Worm (Caenorhabditis elegans) whole organism, mixed stage, embryonic: ENCODE data around the gene Y38E10A.28.

Experiments
- M03D4.4 ChIP-seq: sonication (generic microtip); optimal IDR thresholded peaks from 2 replicates; lab custom pipeline; 2017; ENCODE audit warnings: mild to moderate bottlenecking, missing genetic modification characterization, missing compliant biosample characterization
- bed-3 ChIP-seq: fragments of 200-800 bp; sonication (Bioruptor generic); optimal IDR thresholded peaks from 3 replicates; lab custom pipeline; 2018; ENCODE audit warnings: mild to moderate bottlenecking, missing genetic modification characterization, moderate library complexity, missing compliant biosample characterization
- blmp-1 ChIP-seq: fragments of 150-350 bp; optimal IDR thresholded peaks from 2 replicates; lab custom pipeline; 2014; ENCODE audit warnings: missing biosample characterization, missing genetic modification characterization
- ceh-39 ChIP-seq: fragments of 150-350 bp; optimal IDR thresholded peaks from 2 replicates; lab custom pipeline; 2014; ENCODE audit warnings: missing biosample characterization, missing genetic modification characterization
- ceh-43 ChIP-seq: fragments of 200-800 bp; sonication (Bioruptor generic); optimal IDR thresholded peaks from 2 replicates; lab custom pipeline; 2018; ENCODE audit warnings: mild to moderate bottlenecking, missing genetic modification characterization, moderate library complexity, missing compliant biosample characterization
- ceh-83 ChIP-seq: fragments of 200-800 bp; sonication (Bioruptor generic); optimal IDR thresholded peaks from 2 replicates; lab custom pipeline; 2018; ENCODE audit warnings: mild to moderate bottlenecking, missing genetic modification characterization, missing compliant biosample characterization
- ces-1 ChIP-seq: fragments of 150-350 bp; optimal IDR thresholded peaks from 2 replicates; lab custom pipeline; 2014; ENCODE audit warnings: missing biosample characterization, missing genetic modification reagents, missing genetic modification characterization
- cnd-1 ChIP-seq: fragments of 200-800 bp; sonication (Bioruptor generic); optimal IDR thresholded peaks from 2 replicates; lab custom pipeline; 2018; ENCODE audit warnings: mild to moderate bottlenecking, missing genetic modification characterization, missing compliant biosample characterization
- drap-1 ChIP-seq: fragments of 200-800 bp; sonication (Bioruptor generic); optimal IDR thresholded peaks from 3 replicates; lab custom pipeline; 2018; ENCODE audit warnings: mild to moderate bottlenecking, missing genetic modification characterization, missing compliant biosample characterization
- elt-1 ChIP-seq: sonication (generic microtip); optimal IDR thresholded peaks from 2 replicates; lab custom pipeline; 2017; ENCODE audit warnings: missing genetic modification characterization, mild to moderate bottlenecking, missing compliant biosample characterization, antibody characterized with exemption, moderate library complexity, borderline replicate concordance; ENCODE audit not compliant: insufficient read depth
- elt-3 ChIP-seq: fragments of 150-350 bp; optimal IDR thresholded peaks from 2 replicates; lab custom pipeline; 2014; ENCODE audit warnings: missing biosample characterization, missing genetic modification characterization
- flh-1 ChIP-seq: fragments of 200-800 bp; sonication (Bioruptor generic); optimal IDR thresholded peaks from 2 replicates; lab custom pipeline; 2018; ENCODE audit warnings: mild to moderate bottlenecking, missing genetic modification characterization, moderate library complexity, missing compliant biosample characterization
- ham-2 ChIP-seq: fragments of 200-800 bp; sonication (Bioruptor generic); optimal IDR thresholded peaks from 2 replicates; lab custom pipeline; 2018; ENCODE audit warnings: mild to moderate bottlenecking, missing genetic modification characterization, missing compliant biosample characterization
- hlh-1 ChIP-seq: fragments of 150-350 bp; optimal IDR thresholded peaks from 2 replicates; lab custom pipeline; 2014; ENCODE audit warnings: missing biosample characterization, missing genetic modification reagents, missing genetic modification characterization
- lin-13 ChIP-seq: fragments of 150-350 bp; optimal IDR thresholded peaks from 2 replicates; lab custom pipeline; 2014; ENCODE audit warnings: missing biosample characterization, missing genetic modification characterization
- lin-32 ChIP-seq: fragments of 200-800 bp; sonication (Bioruptor generic); optimal IDR thresholded peaks from 2 replicates; lab custom pipeline; 2018; ENCODE audit warnings: mild to moderate bottlenecking, missing genetic modification characterization, missing compliant biosample characterization
- lsy-2 ChIP-seq: fragments of 150-350 bp; optimal IDR thresholded peaks from 2 replicates; lab custom pipeline; 2014; ENCODE audit warnings: missing biosample characterization, missing genetic modification characterization
- mls-2 ChIP-seq: sonication (generic microtip); optimal IDR thresholded peaks from 2 replicates; lab custom pipeline; 2016; ENCODE audit warnings: mild to moderate bottlenecking, missing genetic modification characterization, moderate library complexity, missing compliant biosample characterization
- nhr-2 ChIP-seq: fragments of 150-350 bp; optimal IDR thresholded peaks from 2 replicates; lab custom pipeline; 2014; ENCODE audit warnings: missing biosample characterization, missing genetic modification characterization
- nhr-237 ChIP-seq: fragments of 150-350 bp; optimal IDR thresholded peaks from 2 replicates; lab custom pipeline; 2014; ENCODE audit warnings: missing biosample characterization, missing genetic modification characterization
- nhr-28 ChIP-seq: fragments of 150-350 bp; optimal IDR thresholded peaks from 2 replicates; lab custom pipeline; 2014; ENCODE audit warnings: missing biosample characterization, missing genetic modification characterization
- nhr-76 ChIP-seq: sonication (generic microtip); optimal IDR thresholded peaks from 2 replicates; lab custom pipeline; 2017; ENCODE audit warnings: missing biosample characterization, missing genetic modification characterization
- sem-2 ChIP-seq: fragments of 200-800 bp; sonication (Bioruptor generic); optimal IDR thresholded peaks from 2 replicates; lab custom pipeline; 2018; ENCODE audit warnings: mild to moderate bottlenecking, missing genetic modification characterization, missing compliant biosample characterization
- snpc-4 ChIP-seq: fragments of 150-350 bp; optimal IDR thresholded peaks from 2 replicates; lab custom pipeline; 2014; ENCODE audit warnings: missing biosample characterization, missing genetic modification characterization
- tbx-8 ChIP-seq: fragments of 200-800 bp; sonication (Bioruptor generic); optimal IDR thresholded peaks from 2 replicates; lab custom pipeline; 2018; ENCODE audit warnings: mild to moderate bottlenecking, missing genetic modification characterization, moderate library complexity, missing compliant biosample characterization
- unc-120 ChIP-seq: sonication (generic microtip); optimal IDR thresholded peaks from 2 replicates; lab custom pipeline; 2017; ENCODE audit warnings: missing genetic modification characterization, missing compliant biosample characterization; ENCODE audit not compliant: poor library complexity, severe bottlenecking
- unc-39 ChIP-seq: fragments of 150-350 bp; optimal IDR thresholded peaks from 2 replicates; lab custom pipeline; 2014; ENCODE audit warnings: missing biosample characterization, missing genetic modification characterization
- ztf-11 ChIP-seq: fragments of 150-350 bp; optimal IDR thresholded peaks from 2 replicates; lab custom pipeline; 2014; ENCODE audit warnings: missing biosample characterization, missing genetic modification characterization

The Y38E10A.28 gene

DNA sequence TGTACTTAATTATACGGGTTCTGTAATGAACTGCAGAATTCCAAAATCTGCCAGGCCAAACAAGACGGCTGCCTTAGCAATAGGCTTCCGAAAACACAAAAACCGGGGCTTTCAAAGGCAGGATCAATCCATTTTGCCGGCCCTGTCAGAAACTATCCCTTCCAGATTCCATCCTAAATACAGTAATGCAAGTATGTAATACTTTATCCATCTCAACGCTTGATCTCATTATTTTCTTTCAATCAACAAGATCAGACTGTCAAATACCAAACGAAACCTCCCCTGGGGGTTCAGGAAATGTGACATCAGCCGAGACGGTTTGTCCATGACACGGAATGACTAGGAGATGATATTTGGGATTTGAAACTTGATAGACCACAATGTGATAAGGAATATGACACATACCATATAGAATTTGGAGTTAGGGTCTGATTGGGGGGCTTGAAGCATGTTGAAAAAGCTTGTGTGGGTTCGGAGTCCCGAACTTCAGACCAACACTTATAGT is 3.3 kb upstream of the Y38E10A.28 start:
- no peak for TF ChIP-seq unc-120 (tag; lab: Kevin White, UChicago)
- TF ChIP-seq ceh-43 (GFP tag; lab: Kevin White, UChicago), result no peak

DNA sequence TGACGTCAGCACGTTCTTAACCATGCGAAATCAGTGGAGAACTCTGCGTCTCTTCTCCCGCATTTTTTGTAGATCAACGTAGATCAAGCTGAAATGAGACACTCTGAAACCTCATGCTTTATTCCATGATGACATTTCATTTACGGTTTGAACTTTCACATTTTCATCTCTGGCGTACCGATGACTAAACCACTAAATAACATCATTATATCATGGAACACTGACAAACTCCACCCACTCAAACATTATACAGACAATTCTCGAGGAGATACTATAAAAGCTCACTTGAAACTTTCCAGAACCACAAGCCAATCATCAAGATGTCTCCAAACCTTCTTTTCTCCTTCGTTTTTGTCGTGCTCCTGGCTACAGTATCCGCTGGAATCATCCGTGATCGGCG is 2.6 kb upstream of the Y38E10A.28 start, which contains the start of gene nspe-7:
Gene nspe-7, plus strand, starts transcription at position 301 of the 400 bp plus-strand sequence.
- TF ChIP-seq ztf-11 (tag; lab: Kevin White, UChicago), result no peak
- TF ChIP-seq lin-32 (GFP tag; lab: Kevin White, UChicago), result no peak
- TF ChIP-seq nhr-237 (tag; lab: Kevin White, UChicago), result no peak
- no peak for TF ChIP-seq elt-3
- TF ChIP-seq blmp-1 (tag; lab: Kevin White, UChicago), result no peak
- TF ChIP-seq lsy-2, result no peak
- TF ChIP-seq sem-2, result no peak
- TF ChIP-seq mls-2 (tag; lab: Kevin White, UChicago), result no peak

DNA sequence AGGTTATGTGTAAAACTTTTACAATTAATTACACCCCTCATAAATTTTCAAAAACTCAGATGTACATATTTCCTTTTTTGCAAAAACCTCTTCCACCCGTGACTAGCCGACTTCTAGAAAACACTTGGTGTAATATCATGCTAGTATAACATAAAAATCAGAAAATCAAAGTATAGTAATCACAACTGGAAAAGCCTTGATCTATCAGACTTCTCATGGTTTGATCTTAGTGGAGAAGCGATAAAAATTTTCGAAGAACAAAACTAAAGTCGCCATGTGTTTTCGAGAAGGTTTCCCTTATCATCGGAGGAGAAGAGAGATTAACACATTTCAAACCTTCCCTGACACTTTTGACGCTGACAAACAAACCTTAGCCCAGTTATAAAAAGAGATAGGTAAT is 921 bp upstream of the Y38E10A.28 start, which contains the start of gene nspe-5:
Gene nspe-5, plus strand, starts transcription at position 301 of the 400 bp plus-strand sequence.
- TF ChIP-seq flh-1 (GFP tag; lab: Kevin White, UChicago), result no peak
- no peak for TF ChIP-seq nhr-28

DNA sequence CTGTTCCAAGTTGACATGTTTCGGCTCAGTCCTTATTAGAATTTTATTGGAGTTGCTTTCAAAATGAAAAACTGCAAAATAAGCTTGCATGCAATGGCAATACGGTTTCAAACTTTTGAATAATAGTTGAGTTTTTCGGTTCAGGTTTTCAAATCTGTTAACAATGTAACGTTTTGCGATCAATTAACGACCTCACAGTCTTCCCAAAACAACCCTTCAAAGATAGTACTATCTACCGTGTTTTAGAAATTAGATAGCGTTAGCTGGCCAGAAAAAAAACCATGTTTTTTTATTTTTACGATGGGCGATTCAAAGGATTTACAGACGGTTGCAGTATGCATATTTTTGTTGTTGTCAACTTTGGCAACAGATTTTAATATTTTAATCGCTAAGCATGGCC is 1.4 kb downstream of the Y38E10A.28 start, which contains the start of gene Y38E10A.34:
Gene Y38E10A.34, plus strand, starts transcription at position 301 of the 400 bp plus-strand sequence.
- TF ChIP-seq nhr-76 (tag; lab: Kevin White, UChicago) (no peak), snpc-4 (tag; lab: Kevin White, UChicago) (no peak), mls-2 (tag; lab: Kevin White, UChicago) (no peak), unc-39 (tag; lab: Kevin White, UChicago) (no peak), bed-3 (GFP tag; lab: Kevin White, UChicago) (no peak), ceh-83 (GFP tag; lab: Kevin White, UChicago) (no peak), ztf-11 (tag; lab: Kevin White, UChicago) (no peak), tbx-8 (no peak), ces-1 (GFP tag; lab: Kevin White, UChicago) (no peak), elt-1 (no peak), lsy-2 (no peak), cnd-1 (tag; lab: Kevin White, UChicago) (no peak), nhr-28 (no peak), nhr-237 (tag; lab: Kevin White, UChicago) (no peak)

ce11 chrII:12634749-12635318 is 5.3 kb downstream of the Y38E10A.28 start, which contains the start of gene Y38E10A.17:
Y38E10A.17 (minus strand) TSS chrII:12634799.
- TF ChIP-seq elt-1 (no peak), drap-1 (GFP tag; lab: Kevin White, UChicago) (no peak), ham-2 (GFP tag; lab: Kevin White, UChicago) (no peak), snpc-4 (tag; lab: Kevin White, UChicago) (no peak), bed-3 (GFP tag; lab: Kevin White, UChicago) (no peak), tbx-8 (no peak), lin-13 (tag; lab: Kevin White, UChicago) (no peak), lin-32 (GFP tag; lab: Kevin White, UChicago) (no peak), cnd-1 (tag; lab: Kevin White, UChicago) (no peak), nhr-2 (no peak), nhr-76 (tag; lab: Kevin White, UChicago) (no peak), nhr-28 (no peak), ceh-43 (GFP tag; lab: Kevin White, UChicago) (no peak), unc-120 (tag; lab: Kevin White, UChicago) (no peak), ceh-39 (tag; lab: Kevin White, UChicago) (no peak)

DNA sequence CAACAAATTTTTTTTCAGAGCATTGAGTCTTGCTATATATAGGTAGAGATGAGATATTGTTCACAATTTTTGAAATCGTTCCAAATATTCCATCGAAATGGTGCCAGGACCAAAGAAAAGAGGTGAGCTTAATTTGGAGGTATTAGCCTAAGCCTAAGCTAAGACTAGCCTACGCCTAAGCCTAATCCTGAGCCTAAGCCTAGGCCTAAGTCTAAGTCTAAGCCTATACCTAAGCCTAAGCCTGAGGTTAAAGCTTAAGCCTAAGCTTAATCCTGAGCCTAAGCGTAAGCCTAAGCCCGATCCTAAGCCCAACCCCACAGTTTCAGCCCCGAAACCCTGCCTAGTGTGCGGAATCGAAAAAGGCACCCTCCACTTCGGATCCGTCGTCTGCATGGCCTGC is 7.1 kb downstream of the Y38E10A.28 start, which contains the start of gene nhr-234:
Gene nhr-234, plus strand, starts transcription at position 77 of the 400 bp plus-strand sequence.
- TF ChIP-seq blmp-1 (tag; lab: Kevin White, UChicago) (no peak), M03D4.4 (tag; lab: Kevin White, UChicago) (no peak), ztf-11 (tag; lab: Kevin White, UChicago) (no peak), hlh-1 (tag; lab: Kevin White, UChicago) (no peak), drap-1 (GFP tag; lab: Kevin White, UChicago) (no peak)
